Worm (Caenorhabditis elegans) whole organism, midembryonic: Measurements from ENCODE around the gene K09C4.2.

Experiments used
- T22C8.4 ChIP-seq: fragments of 200-800 bp; sonication (Bioruptor generic); IDR thresholded peaks from 2 replicates; pipeline ENCODE4 v1.3.6; 2022; ENCODE audit warnings: missing genetic modification characterization, missing compliant biosample characterization
- klf-2 ChIP-seq: fragments of 200-800 bp; sonication (Bioruptor generic); conservative IDR thresholded peaks from 2 replicates; pipeline ENCODE4 v1.3.6; 2022; ENCODE audit warnings: missing genetic modification reagents, missing genetic modification characterization, missing compliant biosample characterization

- TF ChIP-seq T22C8.4 (GFP tag; lab: Robert Waterston, UW) (no peak), klf-2 (no peak)
These were observed 24.6 kb upstream of the K09C4.2 start, which contains the start of gene K09C4.9 for ce11 chrX:3271673-3272072.
